Fruit fly (Drosophila melanogaster) whole organism, adult: Measurements from ENCODE around the gene CG6724.
A peak's percentile ranks its signal among the peaks of the same experiment; 100 is the strongest.

ENCODE experiments used
- CG11617 ChIP-seq: fragments of 200-800 bp; sonication (Bioruptor generic); optimal IDR thresholded peaks from 2 replicates; lab custom pipeline; 2017; ENCODE audit warnings: mild to moderate bottlenecking, missing biosample characterization, missing genetic modification reagents, missing genetic modification characterization
- CG12768 ChIP-seq: fragments of 200-800 bp; sonication (Bioruptor generic); optimal IDR thresholded peaks from 2 replicates; lab custom pipeline; 2017; ENCODE audit warnings: missing biosample characterization, missing genetic modification characterization, mild to moderate bottlenecking, moderate library complexity, missing genetic modification reagents
- CG14711 ChIP-seq: fragments of 200-800 bp; sonication (Bioruptor generic); optimal IDR thresholded peaks from 2 replicates; lab custom pipeline; 2018; ENCODE audit warnings: missing biosample characterization, mild to moderate bottlenecking, missing genetic modification characterization, moderate library complexity
- CG1620 ChIP-seq: fragments of 200-800 bp; sonication (Bioruptor generic); optimal IDR thresholded peaks from 2 replicates; lab custom pipeline; 2016; ENCODE audit warnings: missing biosample characterization, missing genetic modification characterization
- CG33017 ChIP-seq: fragments of 200-800 bp; sonication (Bioruptor generic); optimal IDR thresholded peaks from 2 replicates; lab custom pipeline; 2018; ENCODE audit warnings: missing biosample characterization, mild to moderate bottlenecking, missing genetic modification characterization, moderate library complexity
- CG5204 ChIP-seq: fragments of 200-800 bp; sonication (Bioruptor generic); optimal IDR thresholded peaks from 2 replicates; lab custom pipeline; 2016; ENCODE audit warnings: missing biosample characterization, missing genetic modification characterization
- CG7045 ChIP-seq: fragments of 200-800 bp; sonication (Bioruptor generic); optimal IDR thresholded peaks from 2 replicates; lab custom pipeline; 2017; ENCODE audit warnings: missing biosample characterization, mild to moderate bottlenecking, missing genetic modification characterization
- CG7101 ChIP-seq: fragments of 200-800 bp; sonication (Bioruptor generic); optimal IDR thresholded peaks from 2 replicates; lab custom pipeline; 2018; ENCODE audit warnings: missing biosample characterization, mild to moderate bottlenecking, missing genetic modification characterization, moderate library complexity
- Clk ChIP-seq: fragments of 200-800 bp; sonication (Bioruptor generic); optimal IDR thresholded peaks from 2 replicates; lab custom pipeline; 2017; ENCODE audit warnings: missing biosample characterization, missing genetic modification characterization
- Crg-1 ChIP-seq: fragments of 200-800 bp; sonication (Bioruptor generic); optimal IDR thresholded peaks from 2 replicates; lab custom pipeline; 2016; ENCODE audit warnings: missing biosample characterization, missing genetic modification characterization
- Hr96 ChIP-seq: fragments of 200-800 bp; sonication (Bioruptor generic); optimal IDR thresholded peaks from 2 replicates; lab custom pipeline; 2016; ENCODE audit warnings: missing biosample characterization, missing genetic modification characterization
- Mnt ChIP-seq: fragments of 200-800 bp; sonication (Bioruptor generic); optimal IDR thresholded peaks from 2 replicates; lab custom pipeline; 2016; ENCODE audit warnings: missing biosample characterization, mild to moderate bottlenecking, missing genetic modification characterization
- bab1 ChIP-seq: fragments of 200-800 bp; sonication (Bioruptor generic); optimal IDR thresholded peaks from 3 replicates; lab custom pipeline; 2019; ENCODE audit warnings: missing biosample characterization, mild to moderate bottlenecking, missing genetic modification characterization, moderate library complexity
- cic ChIP-seq: fragments of 200-800 bp; sonication (Bioruptor generic); optimal IDR thresholded peaks from 2 replicates; lab custom pipeline; 2017; ENCODE audit warnings: missing biosample characterization, mild to moderate bottlenecking, missing genetic modification characterization, moderate library complexity
- cnc ChIP-seq, 2 experiments: fragments of >200 bp; optimal IDR thresholded peaks; 2 replicates each; lab custom pipeline; 2017
- kay ChIP-seq: fragments of 200-800 bp; sonication (Bioruptor generic); peaks from one replicate; lab custom pipeline; 2016; ENCODE audit warnings: missing biosample characterization, missing genetic modification characterization, borderline replicate concordance
- ovo ChIP-seq: fragments of 200-800 bp; sonication (Bioruptor generic); optimal IDR thresholded peaks from 2 replicates; lab custom pipeline; 2016; ENCODE audit warnings: missing biosample characterization, missing genetic modification characterization
- pad ChIP-seq: fragments of 200-800 bp; sonication (Bioruptor generic); optimal IDR thresholded peaks from 3 replicates; lab custom pipeline; 2017; ENCODE audit warnings: missing biosample characterization, missing genetic modification characterization, mild to moderate bottlenecking, moderate library complexity, missing genetic modification reagents
- tj ChIP-seq: fragments of 200-800 bp; sonication (Bioruptor generic); optimal IDR thresholded peaks from 3 replicates; lab custom pipeline; 2017; ENCODE audit warnings: missing biosample characterization, mild to moderate bottlenecking, missing genetic modification characterization, moderate library complexity
- toe ChIP-seq: fragments of 200-800 bp; sonication (Bioruptor generic); optimal IDR thresholded peaks from 2 replicates; lab custom pipeline; 2016; ENCODE audit warnings: missing biosample characterization, missing genetic modification characterization

The CG6724 gene

dm6 chr2L:10750915-10751612, 18.7 kb downstream of the CG6724 start:
- TF ChIP-seq CG33017 (tag; lab: Kevin White, UChicago) (no peak), cnc (optimal IDR thresholded peaks at IDR 0.05; lab: Kevin White, UChicago) (no peak), CG5204 (GFP tag; lab: Kevin White, UChicago) (no peak), bab1 (GFP tag; lab: Kevin White, UChicago) (no peak), CG14711 (tag; lab: Kevin White, UChicago) (no peak), CG11617 (GFP tag; lab: Kevin White, UChicago) (no peak), CG7101 (no peak), tj (GFP tag; lab: Kevin White, UChicago) (peak; percentile 93)

dm6 chr2L:10749607-10750467, 19.9 kb downstream of the CG6724 start:
- TF ChIP-seq kay (GFP tag; lab: Kevin White, UChicago) (peak; percentile 79), ovo (GFP tag; lab: Kevin White, UChicago) (no peak), cic (GFP tag; lab: Kevin White, UChicago) (peak; percentile 16)

DNA sequence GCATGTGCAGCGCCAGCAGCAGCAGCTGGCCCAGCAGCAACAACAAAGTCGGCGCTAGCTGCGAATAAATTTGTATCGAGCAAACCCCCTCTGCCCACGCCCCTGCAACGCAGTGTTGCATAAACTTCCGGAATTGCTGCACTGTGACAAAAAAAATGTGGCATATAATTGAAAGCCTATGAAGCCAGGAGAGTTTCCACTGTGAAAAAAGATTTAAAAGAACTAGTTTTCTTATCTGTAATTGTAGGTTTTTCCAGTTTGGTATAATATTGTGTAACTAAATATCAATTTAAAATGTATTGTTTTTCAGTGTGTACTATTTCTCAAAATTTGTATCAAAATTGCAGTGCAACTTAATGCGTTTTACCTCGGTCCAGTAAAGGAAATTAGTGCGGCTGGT, 21.5 kb downstream of the CG6724 start:
- no peak for TF ChIP-seq CG5204 (GFP tag; lab: Kevin White, UChicago)
- no peak for TF ChIP-seq Clk (GFP tag; lab: Kevin White, UChicago)
- no peak for TF ChIP-seq toe
- no peak for TF ChIP-seq CG7101
- TF ChIP-seq Mnt: no peak
- no peak for TF ChIP-seq pad
- TF ChIP-seq cic (GFP tag; lab: Kevin White, UChicago): no peak
- TF ChIP-seq bab1 (GFP tag; lab: Kevin White, UChicago): no peak
- TF ChIP-seq CG33017 (tag; lab: Kevin White, UChicago): no peak
- TF ChIP-seq CG1620: no peak
- TF ChIP-seq CG14711 (tag; lab: Kevin White, UChicago): no peak
- no peak for TF ChIP-seq CG12768

dm6 chr2L:10743714-10744113, 26.0 kb downstream of the CG6724 start, which contains the start of gene CG6729:
Gene CG6729 (minus strand): TSS chr2L:10743935.
- TF ChIP-seq CG11617 (GFP tag; lab: Kevin White, UChicago) (no peak), bab1 (GFP tag; lab: Kevin White, UChicago) (peak; percentile 36), tj (GFP tag; lab: Kevin White, UChicago) (no peak), CG33017 (tag; lab: Kevin White, UChicago) (no peak)

dm6 chr2L:10736993-10737756, 32.6 kb downstream of the CG6724 start, which contains the start of the genes Vha16-5 and CG12299:
Gene Vha16-5 (minus strand): TSS chr2L:10737043.
Gene CG12299 (plus strand): TSS chr2L:10737345.
- TF ChIP-seq bab1 (GFP tag; lab: Kevin White, UChicago) (peak; percentile 97), kay (GFP tag; lab: Kevin White, UChicago) (no peak), CG7045 (GFP tag; lab: Kevin White, UChicago) (peak; percentile 10), Hr96 (GFP tag; lab: Kevin White, UChicago) (peak; percentile 58), tj (GFP tag; lab: Kevin White, UChicago) (peak; percentile 75), ovo (GFP tag; lab: Kevin White, UChicago) (no peak), CG5204 (GFP tag; lab: Kevin White, UChicago) (peak; percentile 58), cnc (optimal IDR thresholded peaks at IDR 0.05; lab: Kevin White, UChicago) (no peak), CG33017 (tag; lab: Kevin White, UChicago) (no peak), CG11617 (GFP tag; lab: Kevin White, UChicago) (peak; percentile 78), CG14711 (tag; lab: Kevin White, UChicago) (peak; percentile 38), pad (peak; percentile 31), CG7101 (peak; percentile 33), Crg-1 (peak; percentile 30), Clk (GFP tag; lab: Kevin White, UChicago) (no peak), CG12768 (peak; percentile 0), CG1620 (peak; percentile 75), toe (peak; percentile 65), Mnt (peak; percentile 59), cic (GFP tag; lab: Kevin White, UChicago) (no peak)

DNA sequence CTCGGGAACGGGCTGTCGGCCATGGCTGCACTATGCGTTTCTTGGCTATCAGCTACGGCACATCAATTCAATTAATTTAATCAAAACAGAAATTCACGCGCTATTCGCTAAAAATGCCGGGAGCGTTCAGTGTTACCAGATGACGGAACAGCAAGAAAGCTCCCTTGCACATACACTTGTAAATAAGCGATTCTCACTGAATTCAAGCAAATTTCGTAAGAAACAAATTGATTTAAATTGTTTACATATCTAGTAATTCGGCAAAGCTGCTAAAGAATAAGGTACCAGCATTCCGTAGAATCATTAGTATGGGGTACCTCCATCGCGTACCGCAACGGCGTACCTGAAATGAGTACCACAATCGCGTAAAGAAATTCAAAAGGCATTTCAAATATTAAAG, 33.8 kb downstream of the CG6724 start, which contains the start of gene Nup107:
Nup107 (minus strand) TSS at position 149 of the 400 bp plus-strand sequence.
- TF ChIP-seq CG11617 (GFP tag; lab: Kevin White, UChicago) (no peak), Clk (GFP tag; lab: Kevin White, UChicago) (no peak), tj (GFP tag; lab: Kevin White, UChicago) (no peak), bab1 (GFP tag; lab: Kevin White, UChicago) (no peak)
